Fruit fly (Drosophila melanogaster) whole organism, embryonic: Measurements from ENCODE around the gene Drep4.

Source experiments
- Ada2b ChIP-seq: fragments of 200-800 bp; sonication (Bioruptor generic); IDR thresholded peaks from 2 replicates; pipeline ENCODE4 v1.3.6; 2022; ENCODE audit warnings: missing biosample characterization, missing genetic modification characterization
- Blimp-1 ChIP-seq: fragments of 200-800 bp; sonication (Bioruptor generic); optimal IDR thresholded peaks from 3 replicates; lab custom pipeline; 2018; ENCODE audit warnings: missing biosample characterization, missing genetic modification characterization, mild to moderate bottlenecking, moderate library complexity, missing genetic modification reagents
- CG13624 ChIP-seq: fragments of 200-800 bp; sonication (Bioruptor generic); optimal IDR thresholded peaks from 2 replicates; lab custom pipeline; 2016; ENCODE audit warnings: missing biosample characterization, missing genetic modification characterization
- CG14965 ChIP-seq: fragments of 200-800 bp; sonication (Bioruptor generic); optimal IDR thresholded peaks from 2 replicates; lab custom pipeline; 2016; ENCODE audit warnings: missing biosample characterization, missing genetic modification characterization, borderline replicate concordance
- CG15479 ChIP-seq: fragments of 200-800 bp; sonication (Bioruptor generic); optimal IDR thresholded peaks from 3 replicates; lab custom pipeline; 2019; ENCODE audit warnings: missing biosample characterization, mild to moderate bottlenecking, missing genetic modification characterization, moderate library complexity
- CG1602 ChIP-seq: fragments of 200-800 bp; sonication (Bioruptor generic); optimal IDR thresholded peaks from 3 replicates; lab custom pipeline; 2016; ENCODE audit warnings: missing biosample characterization, missing genetic modification characterization
- CG17186 ChIP-seq: fragments of 200-800 bp; sonication (Bioruptor generic); optimal IDR thresholded peaks from 3 replicates; lab custom pipeline; 2017; ENCODE audit warnings: missing biosample characterization, missing genetic modification reagents, missing genetic modification characterization
- CG17361 ChIP-seq: fragments of 200-800 bp; sonication (Bioruptor generic); IDR thresholded peaks from 3 replicates; pipeline ENCODE4 v1.3.6; 2022; ENCODE audit warnings: missing biosample characterization, missing genetic modification characterization
- CG17912 ChIP-seq: fragments of 200-800 bp; sonication (Bioruptor generic); optimal IDR thresholded peaks from 2 replicates; lab custom pipeline; 2018; ENCODE audit warnings: missing biosample characterization, mild to moderate bottlenecking, missing genetic modification characterization
- CG2199 ChIP-seq: fragments of 200-800 bp; sonication (Bioruptor generic); IDR thresholded peaks from 3 replicates; pipeline ENCODE4 v1.3.6; 2022; ENCODE audit warnings: missing biosample characterization, missing genetic modification characterization
- CG32772 ChIP-seq: fragments of 200-800 bp; sonication (Bioruptor generic); IDR thresholded peaks from 2 replicates; pipeline ENCODE4 v1.3.6; 2022; ENCODE audit warnings: missing biosample characterization, missing genetic modification characterization
- CG4360 ChIP-seq: fragments of 200-800 bp; sonication (Bioruptor generic); IDR thresholded peaks from 2 replicates; pipeline ENCODE4 v1.3.6; 2022; ENCODE audit warnings: missing biosample characterization, missing genetic modification characterization
- CG4730 ChIP-seq: fragments of 200-800 bp; sonication (Bioruptor generic); IDR thresholded peaks from 2 replicates; pipeline ENCODE4 v1.3.6; 2022; ENCODE audit warnings: missing biosample characterization, missing genetic modification characterization
- CG6689 ChIP-seq: fragments of 200-800 bp; sonication (Bioruptor generic); IDR thresholded peaks from 2 replicates; pipeline ENCODE4 v1.3.6; 2022; ENCODE audit warnings: missing biosample characterization, missing genetic modification characterization
- CG7786 ChIP-seq: fragments of 200-800 bp; sonication (Bioruptor generic); optimal IDR thresholded peaks from 2 replicates; lab custom pipeline; 2016; ENCODE audit warnings: missing biosample characterization, missing genetic modification characterization
- CG8478 ChIP-seq: fragments of >200 bp; optimal IDR thresholded peaks from 2 replicates; lab custom pipeline; 2018
- Dref ChIP-seq: fragments of 200-800 bp; sonication (Bioruptor generic); IDR thresholded peaks from 2 replicates; pipeline ENCODE4 v1.3.6; 2022; ENCODE audit warnings: missing biosample characterization, missing genetic modification characterization
- Ets65A ChIP-seq: fragments of 200-800 bp; sonication (Bioruptor generic); peaks from one replicate; lab custom pipeline; 2016; ENCODE audit warnings: missing biosample characterization, missing genetic modification characterization
- MBD-R2 ChIP-seq: fragments of 200-800 bp; sonication (Bioruptor generic); IDR thresholded peaks from 2 replicates; pipeline ENCODE4 v1.3.6; 2022; ENCODE audit warnings: missing biosample characterization, missing genetic modification characterization
- NK7.1 ChIP-seq: fragments of 200-800 bp; sonication (Bioruptor generic); optimal IDR thresholded peaks from 3 replicates; lab custom pipeline; 2016; ENCODE audit warnings: missing biosample characterization, missing genetic modification characterization
- Opbp ChIP-seq: fragments of 200-800 bp; sonication (Bioruptor generic); IDR thresholded peaks from 3 replicates; pipeline ENCODE4 v1.3.6; 2022; ENCODE audit warnings: missing biosample characterization, missing genetic modification characterization; ENCODE audit not compliant: partially characterized antibody
- Stat92E ChIP-seq, 3 experiments: fragments of >200 bp in 2 of 3; fragments of 200-800 bp in 1 of 3; sonication (Bioruptor generic) in 1 of 3; optimal IDR thresholded peaks; 2 replicates each; lab custom pipeline; 2017 to 2019; ENCODE audit warnings: missing biosample characterization in 3 of 3, missing genetic modification characterization in 3 of 3, mild to moderate bottlenecking in 1 of 3, moderate library complexity in 1 of 3
- Trl ChIP-seq, 3 experiments: fragments of >200 bp in 2 of 3; fragments of 200-800 bp in 1 of 3; sonication (Bioruptor generic) in 1 of 3; optimal IDR thresholded peaks; 2 replicates in 1 of 3; 3 replicates in 2 of 3; lab custom pipeline; 2016 to 2017; ENCODE audit warnings: missing biosample characterization in 1 of 3, missing genetic modification characterization in 1 of 3
- bowl ChIP-seq: fragments of 200-800 bp; sonication (Bioruptor generic); IDR thresholded peaks from 2 replicates; pipeline ENCODE4 v1.3.6; 2022; ENCODE audit warnings: missing biosample characterization, missing genetic modification characterization
- cg ChIP-seq: fragments of 200-800 bp; sonication (Bioruptor generic); optimal IDR thresholded peaks from 3 replicates; lab custom pipeline; 2019; ENCODE audit warnings: missing biosample characterization, mild to moderate bottlenecking, missing genetic modification characterization, moderate library complexity
- chinmo ChIP-seq: fragments of 200-800 bp; sonication (Bioruptor generic); IDR thresholded peaks from 4 replicates; pipeline ENCODE4 v1.3.6; 2022; ENCODE audit warnings: missing biosample characterization, missing genetic modification characterization; ENCODE audit not compliant: partially characterized antibody
- ewg ChIP-seq: fragments of 200-800 bp; sonication (Bioruptor generic); optimal IDR thresholded peaks from 3 replicates; lab custom pipeline; 2017; ENCODE audit warnings: mild to moderate bottlenecking, missing biosample characterization, missing genetic modification reagents, missing genetic modification characterization
- fd102C ChIP-seq: fragments of 200-800 bp; sonication (Bioruptor generic); optimal IDR thresholded peaks from 2 replicates; lab custom pipeline; 2018; ENCODE audit warnings: missing biosample characterization, mild to moderate bottlenecking, missing genetic modification characterization, moderate library complexity
- h ChIP-seq: fragments of >200 bp; optimal IDR thresholded peaks from 2 replicates; lab custom pipeline; 2017
- inv ChIP-seq: fragments of 200-800 bp; sonication (Bioruptor generic); IDR thresholded peaks from 2 replicates; pipeline ENCODE4 v1.3.6; 2022; ENCODE audit warnings: missing biosample characterization, missing genetic modification characterization; ENCODE audit not compliant: partially characterized antibody
- nau ChIP-seq: fragments of 200-800 bp; sonication (Bioruptor generic); optimal IDR thresholded peaks from 3 replicates; lab custom pipeline; 2017; ENCODE audit warnings: missing biosample characterization, mild to moderate bottlenecking, missing genetic modification characterization, missing genetic modification reagents
- onecut ChIP-seq: fragments of 200-800 bp; sonication (Bioruptor generic); IDR thresholded peaks from 2 replicates; pipeline ENCODE4 v1.3.6; 2022; ENCODE audit warnings: missing biosample characterization, missing genetic modification characterization
- org-1 ChIP-seq: fragments of 200-800 bp; sonication (Bioruptor generic); optimal IDR thresholded peaks from 2 replicates; lab custom pipeline; 2017; ENCODE audit warnings: missing biosample characterization, missing genetic modification characterization
- sens ChIP-seq: fragments of 200-800 bp; sonication (Bioruptor generic); peaks from one replicate; lab custom pipeline; 2016; ENCODE audit warnings: missing biosample characterization, missing genetic modification characterization
- sna ChIP-seq: fragments of 200-800 bp; sonication (Bioruptor generic); IDR thresholded peaks from 2 replicates; pipeline ENCODE4 v1.3.6; 2022; ENCODE audit warnings: missing biosample characterization, missing genetic modification characterization; ENCODE audit not compliant: partially characterized antibody
- ssp ChIP-seq: fragments of 200-800 bp; sonication (Bioruptor generic); IDR thresholded peaks from 2 replicates; pipeline ENCODE4 v1.3.6; 2022; ENCODE audit warnings: missing biosample characterization, missing genetic modification characterization
- toy ChIP-seq: fragments of 200-800 bp; sonication (Bioruptor generic); IDR thresholded peaks from 2 replicates; pipeline ENCODE4 v1.3.6; 2022; ENCODE audit warnings: missing biosample characterization, missing genetic modification characterization
- yki ChIP-seq: fragments of >200 bp; optimal IDR thresholded peaks from 3 replicates; lab custom pipeline; 2018

The Drep4 gene

dm6 chr2L:13306655-13307054, 20.4 kb upstream of the Drep4 start, which contains the start of gene CG43779:
CG43779 (minus strand) TSS chr2L:13306755.
- TF ChIP-seq Dref (GFP tag; lab: Robert Waterston, UW) (0 out of 2 replicates have a peak, but pooled peaks have one; percentile 1), CG17912 (no peak), ssp (GFP tag; lab: Robert Waterston, UW) (no peak)
- TF ChIP-seq, all 482 proteins: peak for 1

- TF ChIP-seq CG8478 = peak; percentile 24
- peak; percentile 40 for TF ChIP-seq sens (GFP tag; lab: Kevin White, UChicago)
- TF ChIP-seq CG15479 (GFP tag; lab: Kevin White, UChicago) = no peak
- TF ChIP-seq Ets65A (GFP tag; lab: Kevin White, UChicago) = peak; percentile 93
Observed at dm6 chr2L:13305000-13305399, 18.7 kb upstream of the Drep4 start.

- no peak for TF ChIP-seq CG32772
- no peak for TF ChIP-seq NK7.1 (GFP tag; lab: Kevin White, UChicago)
- TF ChIP-seq yki = no peak
- TF ChIP-seq CG14965 (GFP tag; lab: Kevin White, UChicago) = no peak
- TF ChIP-seq ewg (GFP tag; lab: Kevin White, UChicago) = no peak
- no peak for TF ChIP-seq CG1602 (GFP tag; lab: Kevin White, UChicago)
- TF ChIP-seq CG7786 (GFP tag; lab: Kevin White, UChicago) = no peak
- no peak for TF ChIP-seq toy (GFP tag; lab: Robert Waterston, UW)
- no peak for TF ChIP-seq nau (GFP tag; lab: Kevin White, UChicago)
- no peak for TF ChIP-seq CG6689
- TF ChIP-seq bowl (GFP tag; lab: Robert Waterston, UW) = no peak
- no peak for TF ChIP-seq org-1
- no peak for TF ChIP-seq CG17186
- no peak for TF ChIP-seq sna
- no peak for TF ChIP-seq Opbp (GFP tag; lab: Robert Waterston, UW)
- no peak for TF ChIP-seq CG17361
Observed at dm6 chr2L:13304488-13304887, 18.2 kb upstream of the Drep4 start, which contains the start of gene CG16825. CG16825 (plus strand) TSS chr2L:13304788.

dm6 chr2L:13296703-13297230, 10.5 kb upstream of the Drep4 start:
- TF ChIP-seq Stat92E (GFP tag; optimal IDR thresholded peaks at IDR 0.05; lab: Kevin White, UChicago) (peak in 1 of 3 experiments; percentile 58), CG4360 (GFP tag; lab: Robert Waterston, UW) (peak; percentile 38; the same call in 1 of the 2 replicates), Ada2b (GFP tag; lab: Robert Waterston, UW) (no peak), CG2199 (GFP tag; lab: Robert Waterston, UW) (no peak), inv (GFP tag; lab: Robert Waterston, UW) (no peak), CG13624 (GFP tag; lab: Kevin White, UChicago) (no peak), fd102C (GFP tag; lab: Kevin White, UChicago) (no peak), MBD-R2 (GFP tag; lab: Robert Waterston, UW) (0 out of 2 replicates have a peak, but pooled peaks have one; percentile 10), CG4730 (GFP tag; lab: Robert Waterston, UW) (no peak), Trl (optimal IDR thresholded peaks at IDR 0.05; lab: Kevin White, UChicago) (peak in 1 of 2 experiments; percentile 16), Trl (GFP tag; optimal IDR thresholded peaks at IDR 0.05; lab: Kevin White, UChicago) (no peak), h (lab: Kevin White, UChicago) (no peak), cg (peak; percentile 49), chinmo (GFP tag; lab: Robert Waterston, UW) (0 out of 4 replicates have a peak, but pooled peaks have one; percentile 21), Blimp-1 (GFP tag; lab: Kevin White, UChicago) (peak; percentile 89), onecut (peak; percentile 92)
